Worm (Caenorhabditis elegans) whole organism, L1 larva: ENCODE measurements around the gene rom-1.

Experiments used
- nhr-11 ChIP-seq: fragments of 150-350 bp; optimal IDR thresholded peaks from 2 replicates; lab custom pipeline; 2014; ENCODE audit warnings: missing biosample characterization, missing genetic modification characterization
- nhr-12 ChIP-seq: sonication (generic microtip); optimal IDR thresholded peaks from 2 replicates; lab custom pipeline; 2017; ENCODE audit warnings: missing biosample characterization, missing genetic modification characterization
- nhr-20 ChIP-seq: sonication (generic microtip); optimal IDR thresholded peaks from 2 replicates; lab custom pipeline; 2016; ENCODE audit warnings: mild to moderate bottlenecking, missing genetic modification characterization, missing compliant biosample characterization
- nhr-71 ChIP-seq: sonication (generic microtip); optimal IDR thresholded peaks from 2 replicates; lab custom pipeline; 2016; ENCODE audit warnings: mild to moderate bottlenecking, missing genetic modification characterization, moderate library complexity, missing compliant biosample characterization
- nhr-76 ChIP-seq: sonication (generic microtip); optimal IDR thresholded peaks from 2 replicates; lab custom pipeline; 2017; ENCODE audit warnings: missing biosample characterization, missing genetic modification characterization
- nhr-77 ChIP-seq: fragments of 150-350 bp; optimal IDR thresholded peaks from 2 replicates; lab custom pipeline; 2014; ENCODE audit warnings: missing biosample characterization, missing genetic modification characterization
- pqm-1 ChIP-seq: sonication (generic microtip); optimal IDR thresholded peaks from 3 replicates; lab custom pipeline; 2017; ENCODE audit warnings: missing biosample characterization, missing genetic modification characterization

- TF ChIP-seq nhr-71 (tag; lab: Kevin White, UChicago) = no peak
- TF ChIP-seq nhr-77 (tag; lab: Kevin White, UChicago) = no peak
- no peak for TF ChIP-seq pqm-1 (tag; lab: Kevin White, UChicago)
- no peak for TF ChIP-seq nhr-11 (tag; lab: Kevin White, UChicago)
- no peak for TF ChIP-seq nhr-12 (tag; lab: Kevin White, UChicago)
- no peak for TF ChIP-seq nhr-76 (tag; lab: Kevin White, UChicago)
- no peak for TF ChIP-seq nhr-20
Observed at ce11 chrIII:4899035-4899578, 7.9 kb upstream of the rom-1 start, which contains the start of gene nhl-2.
